Fruit fly (Drosophila melanogaster) whole organism, embryonic: ENCODE results near the gene Gr93a.
A peak's percentile ranks its signal among the peaks of the same experiment; 100 is the strongest.

Experiments
- Asciz ChIP-seq: fragments of 200-800 bp; sonication (Bioruptor generic); optimal IDR thresholded peaks from 2 replicates; lab custom pipeline; 2017; ENCODE audit warnings: missing biosample characterization, mild to moderate bottlenecking, missing genetic modification characterization, missing genetic modification reagents
- Awh ChIP-seq: fragments of 200-800 bp; sonication (Bioruptor generic); IDR thresholded peaks from 2 replicates; pipeline ENCODE4, ENCODE4 v1.3.6; 2022; ENCODE audit warnings: missing biosample characterization, missing genetic modification characterization
- CG11398 ChIP-seq: fragments of 200-800 bp; sonication (Bioruptor generic); optimal IDR thresholded peaks from 2 replicates; lab custom pipeline; 2016; ENCODE audit warnings: missing biosample characterization, missing genetic modification characterization
- CG11504 ChIP-seq: fragments of 200-800 bp; sonication (Bioruptor generic); optimal IDR thresholded peaks from 3 replicates; lab custom pipeline; 2019; ENCODE audit warnings: missing biosample characterization, mild to moderate bottlenecking, missing genetic modification characterization, moderate library complexity
- CG12942 ChIP-seq: fragments of 200-800 bp; sonication (Bioruptor generic); optimal IDR thresholded peaks from 3 replicates; lab custom pipeline; 2016; ENCODE audit warnings: missing biosample characterization, missing genetic modification characterization
- CG14050 ChIP-seq: fragments of 200-800 bp; sonication (Bioruptor generic); IDR thresholded peaks from 3 replicates; pipeline ENCODE4 v1.3.6; 2022; ENCODE audit warnings: missing biosample characterization, missing genetic modification characterization
- CG15514 ChIP-seq: fragments of 200-800 bp; sonication (Bioruptor generic); optimal IDR thresholded peaks from 3 replicates; lab custom pipeline; 2017; ENCODE audit warnings: missing biosample characterization, missing genetic modification characterization, mild to moderate bottlenecking, moderate library complexity, missing genetic modification reagents
- CG1832 ChIP-seq: fragments of 200-800 bp; sonication (Bioruptor generic); optimal IDR thresholded peaks from 2 replicates; lab custom pipeline; 2017; ENCODE audit warnings: missing biosample characterization, mild to moderate bottlenecking, missing genetic modification characterization, inconsistent platforms
- CG18476 ChIP-seq: fragments of 200-800 bp; sonication (Bioruptor generic); optimal IDR thresholded peaks from 2 replicates; lab custom pipeline; 2016; ENCODE audit warnings: missing biosample characterization, mild to moderate bottlenecking, missing genetic modification characterization
- CG3407 ChIP-seq: fragments of 200-800 bp; sonication (Bioruptor generic); optimal IDR thresholded peaks from 2 replicates; lab custom pipeline; 2018; ENCODE audit warnings: missing biosample characterization, mild to moderate bottlenecking, missing genetic modification characterization
- CG34376 ChIP-seq: fragments of 200-800 bp; sonication (Bioruptor generic); optimal IDR thresholded peaks from 2 replicates; lab custom pipeline; 2018; ENCODE audit warnings: missing biosample characterization, mild to moderate bottlenecking, missing genetic modification characterization
- CG34422 ChIP-seq: fragments of 200-800 bp; sonication (Bioruptor generic); IDR thresholded peaks from 3 replicates; pipeline ENCODE4 v1.3.6; 2022; ENCODE audit warnings: missing biosample characterization, missing genetic modification characterization
- CG43689 ChIP-seq: fragments of 200-800 bp; sonication (Bioruptor generic); IDR thresholded peaks from 2 replicates; pipeline ENCODE4 v1.3.6; 2022; ENCODE audit warnings: missing biosample characterization, missing genetic modification characterization
- CG4404 ChIP-seq: fragments of 200-800 bp; sonication (Bioruptor generic); IDR thresholded peaks from 2 replicates; pipeline ENCODE4 v1.3.6; 2022; ENCODE audit warnings: missing biosample characterization, missing genetic modification characterization
- CG6791 ChIP-seq: fragments of 200-800 bp; sonication (Bioruptor generic); IDR thresholded peaks from 3 replicates; pipeline ENCODE4 v1.3.6; 2022; ENCODE audit warnings: missing biosample characterization, missing genetic modification characterization; ENCODE audit not compliant: partially characterized antibody
- CHES-1-like ChIP-seq: fragments of 200-800 bp; sonication (Bioruptor generic); optimal IDR thresholded peaks from 2 replicates; lab custom pipeline; 2016; ENCODE audit warnings: missing biosample characterization, missing genetic modification characterization
- Doc3 ChIP-seq: fragments of 200-800 bp; sonication (Bioruptor generic); IDR thresholded peaks from 3 replicates; pipeline ENCODE4 v1.3.6; 2022; ENCODE audit warnings: missing biosample characterization, missing genetic modification characterization; ENCODE audit not compliant: partially characterized antibody
- ERR ChIP-seq: fragments of 200-800 bp; sonication (Bioruptor generic); optimal IDR thresholded peaks from 2 replicates; lab custom pipeline; 2016; ENCODE audit warnings: missing biosample characterization, missing genetic modification characterization
- Gsc ChIP-seq: fragments of 200-800 bp; sonication (Bioruptor generic); IDR thresholded peaks from 2 replicates; pipeline ENCODE4 v1.3.6; 2022; ENCODE audit warnings: missing biosample characterization, missing genetic modification characterization
- H2.0 ChIP-seq: fragments of 200-800 bp; sonication (Bioruptor generic); IDR thresholded peaks from 2 replicates; pipeline ENCODE4 v1.3.6; 2022; ENCODE audit warnings: missing biosample characterization, missing genetic modification characterization
- HLH4C ChIP-seq: fragments of 200-800 bp; sonication (Bioruptor generic); IDR thresholded peaks from 3 replicates; pipeline ENCODE4 v1.3.6; 2022; ENCODE audit warnings: missing biosample characterization, missing genetic modification characterization; ENCODE audit not compliant: partially characterized antibody
- Hmr ChIP-seq: fragments of 200-800 bp; sonication (Bioruptor generic); optimal IDR thresholded peaks from 3 replicates; lab custom pipeline; 2017; ENCODE audit warnings: mild to moderate bottlenecking, missing biosample characterization, missing genetic modification reagents, missing genetic modification characterization
- Hr51 ChIP-seq, 2 experiments: fragments of 200-800 bp; sonication (Bioruptor generic); optimal IDR thresholded peaks; 2 replicates in 1 of 2; 3 replicates in 1 of 2; lab custom pipeline; 2016 to 2018; ENCODE audit warnings: missing biosample characterization in 2 of 2, missing genetic modification characterization in 2 of 2, mild to moderate bottlenecking in 1 of 2, moderate library complexity in 1 of 2
- Jarid2 ChIP-seq: fragments of 200-800 bp; sonication (Bioruptor generic); optimal IDR thresholded peaks from 3 replicates; lab custom pipeline; 2017; ENCODE audit warnings: mild to moderate bottlenecking, missing biosample characterization, missing genetic modification reagents, missing genetic modification characterization
- Med ChIP-seq: fragments of 200-800 bp; sonication (Bioruptor generic); peaks from one replicate; lab custom pipeline; 2016; ENCODE audit warnings: missing biosample characterization, missing genetic modification characterization, mild to moderate bottlenecking, inconsistent platforms, moderate library complexity
- Myb ChIP-seq: fragments of 200-800 bp; sonication (Bioruptor generic); optimal IDR thresholded peaks from 2 replicates; lab custom pipeline; 2016; ENCODE audit warnings: missing biosample characterization, missing genetic modification characterization
- NK7.1 ChIP-seq: fragments of 200-800 bp; sonication (Bioruptor generic); optimal IDR thresholded peaks from 3 replicates; lab custom pipeline; 2016; ENCODE audit warnings: missing biosample characterization, missing genetic modification characterization
- Side ChIP-seq: fragments of 200-800 bp; sonication (Bioruptor generic); optimal IDR thresholded peaks from 2 replicates; lab custom pipeline; 2016; ENCODE audit warnings: missing biosample characterization, missing genetic modification characterization
- Spps ChIP-seq: fragments of 200-800 bp; sonication (Bioruptor generic); optimal IDR thresholded peaks from 2 replicates; lab custom pipeline; 2018; ENCODE audit warnings: missing biosample characterization, mild to moderate bottlenecking, missing genetic modification characterization
- ase ChIP-seq: fragments of 200-800 bp; sonication (Bioruptor generic); IDR thresholded peaks from 3 replicates; pipeline ENCODE4 v1.3.6; 2022; ENCODE audit warnings: missing biosample characterization, missing genetic modification characterization
- bigmax ChIP-seq: fragments of 200-800 bp; sonication (Bioruptor generic); optimal IDR thresholded peaks from 2 replicates; lab custom pipeline; 2018; ENCODE audit warnings: missing biosample characterization, mild to moderate bottlenecking, missing genetic modification characterization
- grn ChIP-seq: fragments of 200-800 bp; sonication (Bioruptor generic); optimal IDR thresholded peaks from 3 replicates; lab custom pipeline; 2017; ENCODE audit warnings: missing biosample characterization, missing genetic modification characterization
- ham ChIP-seq: fragments of 200-800 bp; sonication (Bioruptor generic); IDR thresholded peaks from 2 replicates; pipeline ENCODE4 v1.3.6; 2022; ENCODE audit warnings: missing biosample characterization, missing genetic modification characterization
- knrl ChIP-seq: fragments of 200-800 bp; sonication (Bioruptor generic); IDR thresholded peaks from 3 replicates; pipeline ENCODE4 v1.3.6; 2022; ENCODE audit warnings: missing biosample characterization, missing genetic modification characterization; ENCODE audit not compliant: partially characterized antibody
- lbe ChIP-seq: fragments of 200-800 bp; sonication (Bioruptor generic); optimal IDR thresholded peaks from 2 replicates; lab custom pipeline; 2016; ENCODE audit warnings: missing biosample characterization, mild to moderate bottlenecking, missing genetic modification characterization
- lov ChIP-seq, 2 experiments: fragments of 200-800 bp in 1 of 2; fragments of >200 bp in 1 of 2; sonication (Bioruptor generic) in 1 of 2; IDR thresholded peaks in 1 of 2; optimal IDR thresholded peaks in 1 of 2; 2 replicates in 1 of 2; 3 replicates in 1 of 2; pipeline versions ENCODE4 v1.3.6 to Lab custom; 2017 to 2022; ENCODE audit warnings: missing biosample characterization in 1 of 2, missing genetic modification characterization in 1 of 2
- phol ChIP-seq: fragments of 200-800 bp; sonication (Bioruptor generic); optimal IDR thresholded peaks from 3 replicates; lab custom pipeline; 2018; ENCODE audit warnings: missing biosample characterization, mild to moderate bottlenecking, missing genetic modification characterization, moderate library complexity
- pita ChIP-seq: fragments of 200-800 bp; sonication (Bioruptor generic); optimal IDR thresholded peaks from 2 replicates; lab custom pipeline; 2017; ENCODE audit warnings: missing biosample characterization, mild to moderate bottlenecking, missing genetic modification characterization
- psq ChIP-seq: fragments of 200-800 bp; sonication (Bioruptor generic); optimal IDR thresholded peaks from 2 replicates; lab custom pipeline; 2017; ENCODE audit warnings: missing biosample characterization, missing genetic modification characterization
- seq ChIP-seq: fragments of 200-800 bp; sonication (Bioruptor generic); IDR thresholded peaks from 2 replicates; pipeline ENCODE4 v1.3.6; 2022; ENCODE audit warnings: missing biosample characterization, missing genetic modification characterization
- sim ChIP-seq: fragments of 200-800 bp; sonication (Bioruptor generic); IDR thresholded peaks from 2 replicates; pipeline ENCODE4 v1.3.6; 2022; ENCODE audit warnings: missing biosample characterization, missing genetic modification characterization
- sima ChIP-seq: fragments of 200-800 bp; sonication (Bioruptor generic); optimal IDR thresholded peaks from 2 replicates; lab custom pipeline; 2016; ENCODE audit warnings: missing biosample characterization, missing genetic modification characterization
- slbo ChIP-seq: fragments of 200-800 bp; sonication (Bioruptor generic); IDR thresholded peaks from 2 replicates; pipeline ENCODE4 v1.3.6; 2022; ENCODE audit warnings: missing biosample characterization, missing genetic modification characterization
- tgo ChIP-seq: fragments of 200-800 bp; sonication (Bioruptor generic); IDR thresholded peaks from 3 replicates; pipeline ENCODE4 v1.3.6; 2022; ENCODE audit warnings: missing biosample characterization, missing genetic modification characterization
- tll ChIP-seq, 2 experiments: fragments of 200-800 bp in 1 of 2; fragments of >200 bp in 1 of 2; sonication (Bioruptor generic) in 1 of 2; optimal IDR thresholded peaks; 2 replicates each; lab custom pipeline; 2017 to 2019; ENCODE audit warnings: missing biosample characterization in 2 of 2, missing genetic modification characterization in 2 of 2, mild to moderate bottlenecking in 1 of 2, moderate library complexity in 1 of 2
- wor ChIP-seq: fragments of 200-800 bp; sonication (Bioruptor generic); IDR thresholded peaks from 2 replicates; pipeline ENCODE4 v1.3.6; 2022; ENCODE audit warnings: missing biosample characterization, missing genetic modification characterization
- zen ChIP-seq: fragments of 200-800 bp; sonication (Bioruptor generic); optimal IDR thresholded peaks from 3 replicates; lab custom pipeline; 2018; ENCODE audit warnings: missing biosample characterization, mild to moderate bottlenecking, missing genetic modification characterization, moderate library complexity
- zen2 ChIP-seq: fragments of 200-800 bp; sonication (Bioruptor generic); IDR thresholded peaks from 3 replicates; pipeline ENCODE4 v1.3.6; 2022; ENCODE audit warnings: missing biosample characterization, missing genetic modification characterization; ENCODE audit not compliant: partially characterized antibody

The Gr93a gene

dm6 chr3R:21870158-21870971 is 38.1 kb downstream of the Gr93a start, which contains the start of gene CG31431 (continued):
- TF ChIP-seq CG4404 (GFP tag; lab: Robert Waterston, UW) (peak; percentile 96), slbo (GFP tag; lab: Robert Waterston, UW) (peak; percentile 99), pita (GFP tag; lab: Kevin White, UChicago) (no peak), tll (GFP tag; optimal IDR thresholded peaks at IDR 0.05; lab: Kevin White, UChicago) (peak in 1 of 2 experiments; percentile 72), Med (GFP tag; lab: Kevin White, UChicago) (peak; percentile 100), lov (optimal IDR thresholded peaks at IDR 0.05; lab: Kevin White, UChicago) (no peak), lov (GFP tag; IDR thresholded peaks at IDR 0.05; lab: Robert Waterston, UW) (peak; percentile 95), zen (peak; percentile 97), Hr51 (GFP tag; optimal IDR thresholded peaks at IDR 0.05; lab: Kevin White, UChicago) (peak; percentile 95 to 96), CG14050 (GFP tag; lab: Robert Waterston, UW) (peak; percentile 96), CG34376 (GFP tag; lab: Kevin White, UChicago) (peak; percentile 97), Jarid2 (GFP tag; lab: Kevin White, UChicago) (peak; percentile 85), HLH4C (no peak), CG6791 (GFP tag; lab: Robert Waterston, UW) (no peak), Awh (GFP tag; lab: Robert Waterston, UW) (peak; percentile 95), Gsc (GFP tag; lab: Robert Waterston, UW) (no peak; the same call in none of the 2 replicates), sim (GFP tag; lab: Robert Waterston, UW) (peak; percentile 94), CG11504 (tag; lab: Kevin White, UChicago) (peak; percentile 96), seq (peak; percentile 94), zen2 (GFP tag; lab: Robert Waterston, UW) (no peak), bigmax (GFP tag; lab: Kevin White, UChicago) (peak; percentile 55), sima (GFP tag; lab: Kevin White, UChicago) (peak; percentile 94), Spps (tag; lab: Kevin White, UChicago) (peak; percentile 90), Doc3 (GFP tag; lab: Robert Waterston, UW) (no peak), psq (peak; percentile 90), CG15514 (GFP tag; lab: Kevin White, UChicago) (peak; percentile 93), H2.0 (GFP tag; lab: Robert Waterston, UW) (peak; percentile 97), CG34422 (GFP tag; lab: Robert Waterston, UW) (peak; percentile 98), CG12942 (GFP tag; lab: Kevin White, UChicago) (peak; percentile 95), phol (peak; percentile 94), ERR (peak; percentile 97), NK7.1 (peak; percentile 97), ham (GFP tag; lab: Robert Waterston, UW) (peak; percentile 85), CG18476 (GFP tag; lab: Kevin White, UChicago) (peak; percentile 96), wor (GFP tag; lab: Robert Waterston, UW) (peak; percentile 90), knrl (GFP tag; lab: Robert Waterston, UW) (no peak), tgo (GFP tag; lab: Robert Waterston, UW) (peak; percentile 98), CG3407 (GFP tag; lab: Kevin White, UChicago) (peak; percentile 90), ase (peak; percentile 96), grn (GFP tag; lab: Kevin White, UChicago) (peak; percentile 99), CG11398 (GFP tag; lab: Kevin White, UChicago) (peak; percentile 96), Side (peak; percentile 97), Myb (GFP tag; lab: Kevin White, UChicago) (peak; percentile 90), Asciz (GFP tag; lab: Kevin White, UChicago) (peak; percentile 94), CHES-1-like (peak; percentile 98), CG43689 (GFP tag; lab: Robert Waterston, UW) (peak; percentile 95), CG1832 (GFP tag; lab: Kevin White, UChicago) (no peak), Hmr (GFP tag; lab: Kevin White, UChicago) (peak; percentile 98), lbe (GFP tag; lab: Kevin White, UChicago) (peak; percentile 58)
